Fruit fly (Drosophila melanogaster) whole organism, prepupa: Measurements from ENCODE around the gene dac.

Experiments used
- CG34406 ChIP-seq: fragments of 200-800 bp; sonication (Bioruptor generic); optimal IDR thresholded peaks from 3 replicates; lab custom pipeline; 2016; ENCODE audit warnings: missing biosample characterization, missing genetic modification characterization
- CG3919 ChIP-seq: fragments of 200-800 bp; sonication (Bioruptor generic); optimal IDR thresholded peaks from 3 replicates; lab custom pipeline; 2016; ENCODE audit warnings: missing biosample characterization, missing genetic modification characterization
- Gug ChIP-seq: fragments of 200-800 bp; sonication (Bioruptor generic); IDR thresholded peaks from 2 replicates; pipeline ENCODE4 v1.3.6; 2022; ENCODE audit warnings: missing biosample characterization, missing genetic modification characterization
- pdm3 ChIP-seq: fragments of 200-800 bp; sonication (Bioruptor generic); optimal IDR thresholded peaks from 3 replicates; lab custom pipeline; 2016; ENCODE audit warnings: missing biosample characterization, missing genetic modification characterization

DNA sequence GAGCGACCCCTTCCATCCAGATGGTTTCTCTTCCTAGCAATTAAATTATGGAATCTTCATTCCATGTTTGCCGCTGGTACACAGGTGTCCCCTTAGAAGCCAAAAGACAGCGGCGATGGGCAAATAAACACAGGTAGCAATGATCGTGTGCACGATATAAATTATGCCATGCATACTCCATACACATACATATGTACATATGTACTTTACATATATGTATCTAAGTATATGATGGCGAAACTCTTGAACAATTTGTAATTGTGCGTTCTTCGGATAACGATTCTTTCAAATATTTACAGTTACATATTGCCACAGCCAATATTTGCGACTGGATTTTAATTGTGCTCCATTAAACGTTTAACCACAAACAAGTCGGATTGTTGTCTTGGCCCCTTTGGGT is 9.3 kb downstream of the dac start:
- peak; percentile 47 for TF ChIP-seq CG34406 (GFP tag; lab: Kevin White, UChicago)
- no peak for TF ChIP-seq Gug (GFP tag; lab: Robert Waterston, UW)
- peak; percentile 37 for TF ChIP-seq pdm3 (GFP tag; lab: Kevin White, UChicago)
- peak; percentile 74 for TF ChIP-seq CG3919 (GFP tag; lab: Kevin White, UChicago)
